Fruit fly (Drosophila melanogaster) whole organism, embryonic: ENCODE measurements around the gene HUWE1.
A peak's percentile ranks its signal among the peaks of the same experiment; 100 is the strongest.

ENCODE experiments used
- Atf6 ChIP-seq: fragments of 200-800 bp; sonication (Bioruptor generic); IDR thresholded peaks from 2 replicates; pipeline ENCODE4 v1.3.6; 2022; ENCODE audit warnings: missing biosample characterization, missing genetic modification characterization
- Bgb ChIP-seq: fragments of 200-800 bp; sonication (Bioruptor generic); IDR thresholded peaks from 2 replicates; pipeline ENCODE4 v1.3.6; 2022; ENCODE audit warnings: missing biosample characterization, missing genetic modification characterization; ENCODE audit not compliant: partially characterized antibody
- Blimp-1 ChIP-seq: fragments of 200-800 bp; sonication (Bioruptor generic); optimal IDR thresholded peaks from 3 replicates; lab custom pipeline; 2018; ENCODE audit warnings: missing biosample characterization, missing genetic modification characterization, mild to moderate bottlenecking, moderate library complexity, missing genetic modification reagents
- CG11085 ChIP-seq: fragments of 200-800 bp; sonication (Bioruptor generic); IDR thresholded peaks from 2 replicates; pipeline ENCODE4 v1.3.6; 2022; ENCODE audit warnings: missing biosample characterization, missing genetic modification characterization
- CG11723 ChIP-seq: fragments of 200-800 bp; sonication (Bioruptor generic); optimal IDR thresholded peaks from 2 replicates; lab custom pipeline; 2017; ENCODE audit warnings: missing biosample characterization, mild to moderate bottlenecking, missing genetic modification characterization
- CG12659 ChIP-seq: fragments of 200-800 bp; sonication (Bioruptor generic); optimal IDR thresholded peaks from 3 replicates; lab custom pipeline; 2017; ENCODE audit warnings: mild to moderate bottlenecking, missing biosample characterization, missing genetic modification reagents, missing genetic modification characterization
- CG14710 ChIP-seq: fragments of 200-800 bp; sonication (Bioruptor generic); optimal IDR thresholded peaks from 3 replicates; lab custom pipeline; 2019; ENCODE audit warnings: missing biosample characterization, mild to moderate bottlenecking, missing genetic modification characterization, moderate library complexity
- CG15514 ChIP-seq: fragments of 200-800 bp; sonication (Bioruptor generic); optimal IDR thresholded peaks from 3 replicates; lab custom pipeline; 2017; ENCODE audit warnings: missing biosample characterization, missing genetic modification characterization, mild to moderate bottlenecking, moderate library complexity, missing genetic modification reagents
- CG15696 ChIP-seq: fragments of 200-800 bp; sonication (Bioruptor generic); optimal IDR thresholded peaks from 2 replicates; lab custom pipeline; 2019; ENCODE audit warnings: missing biosample characterization, mild to moderate bottlenecking, missing genetic modification characterization, moderate library complexity
- CG1832 ChIP-seq: fragments of 200-800 bp; sonication (Bioruptor generic); optimal IDR thresholded peaks from 2 replicates; lab custom pipeline; 2017; ENCODE audit warnings: missing biosample characterization, mild to moderate bottlenecking, missing genetic modification characterization, inconsistent platforms
- CG31388 ChIP-seq: fragments of 200-800 bp; sonication (Bioruptor generic); optimal IDR thresholded peaks from 2 replicates; lab custom pipeline; 2016; ENCODE audit warnings: missing biosample characterization, missing genetic modification characterization
- CG33213 ChIP-seq: fragments of 200-800 bp; sonication (Bioruptor generic); optimal IDR thresholded peaks from 3 replicates; lab custom pipeline; 2016; ENCODE audit warnings: missing biosample characterization, missing genetic modification characterization
- CG3838 ChIP-seq: fragments of 200-800 bp; sonication (Bioruptor generic); optimal IDR thresholded peaks from 3 replicates; lab custom pipeline; 2016; ENCODE audit warnings: missing biosample characterization, missing genetic modification characterization
- CG4282 ChIP-seq: fragments of 200-800 bp; sonication (Bioruptor generic); optimal IDR thresholded peaks from 2 replicates; lab custom pipeline; 2016; ENCODE audit warnings: missing biosample characterization, missing genetic modification characterization
- CG43689 ChIP-seq: fragments of 200-800 bp; sonication (Bioruptor generic); IDR thresholded peaks from 2 replicates; pipeline ENCODE4 v1.3.6; 2022; ENCODE audit warnings: missing biosample characterization, missing genetic modification characterization
- CG4730 ChIP-seq: fragments of 200-800 bp; sonication (Bioruptor generic); IDR thresholded peaks from 2 replicates; pipeline ENCODE4 v1.3.6; 2022; ENCODE audit warnings: missing biosample characterization, missing genetic modification characterization
- CG6272 ChIP-seq: fragments of 200-800 bp; sonication (Bioruptor generic); IDR thresholded peaks from 2 replicates; pipeline ENCODE4 v1.3.6; 2022; ENCODE audit warnings: missing biosample characterization, missing genetic modification characterization
- CG6791 ChIP-seq: fragments of 200-800 bp; sonication (Bioruptor generic); IDR thresholded peaks from 3 replicates; pipeline ENCODE4 v1.3.6; 2022; ENCODE audit warnings: missing biosample characterization, missing genetic modification characterization; ENCODE audit not compliant: partially characterized antibody
- CG7372 ChIP-seq: fragments of 200-800 bp; sonication (Bioruptor generic); IDR thresholded peaks from 2 replicates; pipeline ENCODE4 v1.3.6; 2022; ENCODE audit warnings: missing biosample characterization, missing genetic modification characterization
- CG7987 ChIP-seq: fragments of 200-800 bp; sonication (Bioruptor generic); optimal IDR thresholded peaks from 2 replicates; lab custom pipeline; 2018; ENCODE audit warnings: missing biosample characterization, mild to moderate bottlenecking, missing genetic modification characterization, moderate library complexity
- CG9215 ChIP-seq: fragments of 200-800 bp; sonication (Bioruptor generic); IDR thresholded peaks from 2 replicates; pipeline ENCODE4 v1.3.6; 2022; ENCODE audit warnings: missing biosample characterization, missing genetic modification characterization
- CG9437 ChIP-seq: fragments of 200-800 bp; sonication (Bioruptor generic); optimal IDR thresholded peaks from 2 replicates; lab custom pipeline; 2018; ENCODE audit warnings: missing biosample characterization, mild to moderate bottlenecking, missing genetic modification characterization
- CG9797 ChIP-seq: fragments of 200-800 bp; sonication (Bioruptor generic); optimal IDR thresholded peaks from 3 replicates; lab custom pipeline; 2018; ENCODE audit warnings: missing biosample characterization, mild to moderate bottlenecking, missing genetic modification characterization
- CoRest ChIP-seq: fragments of 200-800 bp; sonication (Bioruptor generic); optimal IDR thresholded peaks from 3 replicates; lab custom pipeline; 2018; ENCODE audit warnings: missing biosample characterization, mild to moderate bottlenecking, missing genetic modification characterization, moderate library complexity
- Drgx ChIP-seq: fragments of 200-800 bp; sonication (Bioruptor generic); IDR thresholded peaks from 2 replicates; pipeline ENCODE4 v1.3.6; 2022; ENCODE audit warnings: missing biosample characterization, missing genetic modification characterization
- MBD-R2 ChIP-seq: fragments of 200-800 bp; sonication (Bioruptor generic); IDR thresholded peaks from 2 replicates; pipeline ENCODE4 v1.3.6; 2022; ENCODE audit warnings: missing biosample characterization, missing genetic modification characterization
- NFAT ChIP-seq: fragments of 200-800 bp; sonication (Bioruptor generic); IDR thresholded peaks from 2 replicates; pipeline ENCODE4 v1.3.6; 2022; ENCODE audit warnings: missing biosample characterization, missing genetic modification characterization
- NfI ChIP-seq: fragments of 200-800 bp; sonication (Bioruptor generic); optimal IDR thresholded peaks from 3 replicates; lab custom pipeline; 2018; ENCODE audit warnings: missing biosample characterization, mild to moderate bottlenecking, missing genetic modification characterization, moderate library complexity
- Oaz ChIP-seq: fragments of 200-800 bp; sonication (Bioruptor generic); IDR thresholded peaks from 2 replicates; pipeline ENCODE4 v1.3.6; 2022; ENCODE audit warnings: missing biosample characterization, missing genetic modification characterization
- Oli ChIP-seq: fragments of 200-800 bp; sonication (Bioruptor generic); optimal IDR thresholded peaks from 2 replicates; lab custom pipeline; 2018; ENCODE audit warnings: missing biosample characterization, mild to moderate bottlenecking, missing genetic modification characterization, moderate library complexity
- Opbp ChIP-seq: fragments of 200-800 bp; sonication (Bioruptor generic); IDR thresholded peaks from 3 replicates; pipeline ENCODE4 v1.3.6; 2022; ENCODE audit warnings: missing biosample characterization, missing genetic modification characterization; ENCODE audit not compliant: partially characterized antibody
- Ravus ChIP-seq: fragments of 200-800 bp; sonication (Bioruptor generic); IDR thresholded peaks from 2 replicates; pipeline ENCODE4 v1.3.6; 2022; ENCODE audit warnings: missing biosample characterization, missing genetic modification characterization
- Sox100B ChIP-seq: fragments of 200-800 bp; sonication (Bioruptor generic); optimal IDR thresholded peaks from 3 replicates; lab custom pipeline; 2018; ENCODE audit warnings: missing biosample characterization, mild to moderate bottlenecking, missing genetic modification characterization
- Taf1 ChIP-seq: fragments of 200-800 bp; sonication (Bioruptor generic); IDR thresholded peaks from 2 replicates; pipeline ENCODE4 v1.3.6; 2022; ENCODE audit warnings: missing biosample characterization, missing genetic modification characterization
- ara ChIP-seq: fragments of 200-800 bp; sonication (Bioruptor generic); IDR thresholded peaks from 2 replicates; pipeline ENCODE4 v1.3.6; 2022; ENCODE audit warnings: missing biosample characterization, missing genetic modification characterization
- caup ChIP-seq: fragments of 200-800 bp; sonication (Bioruptor generic); optimal IDR thresholded peaks from 3 replicates; lab custom pipeline; 2017; ENCODE audit warnings: missing biosample characterization, mild to moderate bottlenecking, missing genetic modification characterization, moderate library complexity; ENCODE audit not compliant: severe bottlenecking
- croc ChIP-seq: fragments of 200-800 bp; sonication (Bioruptor generic); conservative IDR thresholded peaks from 3 replicates; pipeline ENCODE4 v1.3.6; 2022; ENCODE audit warnings: missing biosample characterization, missing genetic modification characterization
- crol ChIP-seq: fragments of 200-800 bp; sonication (Bioruptor generic); IDR thresholded peaks from 2 replicates; pipeline ENCODE4 v1.3.6; 2022; ENCODE audit warnings: missing biosample characterization, missing genetic modification characterization
- gro ChIP-seq: fragments of 200-800 bp; sonication (Bioruptor generic); optimal IDR thresholded peaks from 2 replicates; lab custom pipeline; 2016; ENCODE audit warnings: missing biosample characterization, missing genetic modification characterization
- gt ChIP-seq: fragments of 200-800 bp; sonication (Bioruptor generic); IDR thresholded peaks from 2 replicates; pipeline ENCODE4 v1.3.6; 2022; ENCODE audit warnings: missing biosample characterization, missing genetic modification characterization
- hbn ChIP-seq: fragments of 200-800 bp; sonication (Bioruptor generic); IDR thresholded peaks from 2 replicates; pipeline ENCODE4 v1.3.6; 2022; ENCODE audit warnings: missing biosample characterization, missing genetic modification characterization; ENCODE audit not compliant: partially characterized antibody
- insv ChIP-seq, 2 experiments: fragments of 200-800 bp; sonication (Bioruptor generic); optimal IDR thresholded peaks; 3 replicates each; lab custom pipeline; 2016 to 2018; ENCODE audit warnings: missing biosample characterization in 2 of 2, missing genetic modification characterization in 2 of 2
- pum ChIP-seq: fragments of 200-800 bp; sonication (Bioruptor generic); optimal IDR thresholded peaks from 2 replicates; lab custom pipeline; 2016; ENCODE audit warnings: missing biosample characterization, missing genetic modification characterization
- ranshi ChIP-seq: fragments of 200-800 bp; sonication (Bioruptor generic); IDR thresholded peaks from 2 replicates; pipeline ENCODE4 v1.3.6; 2022; ENCODE audit warnings: missing biosample characterization, missing genetic modification characterization
- shn ChIP-seq: fragments of 200-800 bp; sonication (Bioruptor generic); optimal IDR thresholded peaks from 3 replicates; lab custom pipeline; 2016; ENCODE audit warnings: missing biosample characterization, missing genetic modification characterization
- sob ChIP-seq: fragments of 200-800 bp; sonication (Bioruptor generic); IDR thresholded peaks from 2 replicates; pipeline ENCODE4 v1.3.6; 2022; ENCODE audit warnings: missing biosample characterization, missing genetic modification characterization
- tap ChIP-seq: fragments of 200-800 bp; optimal IDR thresholded peaks from 3 replicates; lab custom pipeline; 2019; ENCODE audit warnings: missing biosample characterization, mild to moderate bottlenecking, missing genetic modification characterization, moderate library complexity
- vnd ChIP-seq: fragments of 200-800 bp; sonication (Bioruptor generic); IDR thresholded peaks from 3 replicates; pipeline ENCODE4 v1.3.6; 2022; ENCODE audit warnings: missing biosample characterization, missing genetic modification characterization; ENCODE audit not compliant: partially characterized antibody
- wor ChIP-seq: fragments of 200-800 bp; sonication (Bioruptor generic); IDR thresholded peaks from 2 replicates; pipeline ENCODE4 v1.3.6; 2022; ENCODE audit warnings: missing biosample characterization, missing genetic modification characterization
- yki ChIP-seq: fragments of >200 bp; optimal IDR thresholded peaks from 3 replicates; lab custom pipeline; 2018

Gene HUWE1

DNA sequence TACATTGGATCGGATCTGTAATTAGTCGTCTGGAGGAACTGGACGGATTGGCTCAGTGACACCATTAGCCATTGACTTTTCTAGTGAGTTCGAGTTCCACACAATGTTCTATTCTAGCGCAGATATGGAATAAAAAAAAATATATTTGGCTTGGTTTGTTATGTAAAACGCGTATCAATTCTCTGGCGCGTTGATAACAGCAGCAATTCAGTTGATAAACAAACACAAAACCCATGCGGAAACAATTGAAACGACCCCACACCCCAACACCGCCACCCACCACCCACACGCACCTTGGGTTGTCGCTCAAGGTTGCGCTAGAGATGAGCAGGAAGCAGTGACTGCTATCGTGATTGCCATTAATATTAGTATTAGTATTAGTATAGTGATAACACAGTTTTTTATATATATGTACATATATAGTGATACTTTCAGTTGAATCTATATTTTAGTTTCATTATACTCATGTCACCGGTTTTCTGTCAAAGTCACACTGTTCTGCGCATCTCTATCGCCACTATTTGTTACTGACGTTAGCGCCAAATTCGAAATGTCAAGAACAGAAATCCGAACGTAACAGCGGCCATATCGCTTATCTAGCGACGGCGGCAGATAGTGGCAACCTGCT is 14.7 kb upstream of the HUWE1 start (continued):
- peak; percentile 80 for TF ChIP-seq gt (GFP tag; lab: Robert Waterston, UW)
- TF ChIP-seq CG1832 (GFP tag; lab: Kevin White, UChicago): no peak
- TF ChIP-seq yki (lab: Kevin White, UChicago): no peak
- peak; percentile 97 for TF ChIP-seq sob (GFP tag; lab: Robert Waterston, UW)
- peak; percentile 27 for TF ChIP-seq gro (GFP tag; lab: Kevin White, UChicago)
- TF ChIP-seq CG43689 (GFP tag; lab: Robert Waterston, UW): peak; percentile 74
- TF ChIP-seq Blimp-1 (GFP tag; lab: Kevin White, UChicago): peak; percentile 87
- TF ChIP-seq ranshi: peak; percentile 94
- peak; percentile 77 for TF ChIP-seq CG9437 (GFP tag; lab: Kevin White, UChicago)
- peak; percentile 91 for TF ChIP-seq CG11085 (GFP tag; lab: Robert Waterston, UW)
- TF ChIP-seq CG9797 (GFP tag; lab: Kevin White, UChicago): no peak
- TF ChIP-seq Oaz (GFP tag; lab: Robert Waterston, UW): peak; percentile 84
- TF ChIP-seq ara (GFP tag; lab: Robert Waterston, UW): peak; percentile 90
- no peak for TF ChIP-seq insv (GFP tag; optimal IDR thresholded peaks at IDR 0.05; lab: Kevin White, UChicago)
- no peak for TF ChIP-seq vnd (GFP tag; lab: Robert Waterston, UW)
- peak; percentile 90 for TF ChIP-seq Oli (tag; lab: Kevin White, UChicago)
- peak; percentile 89 for TF ChIP-seq croc (GFP tag; lab: Robert Waterston, UW)
- no peak for TF ChIP-seq CG6791
- peak; percentile 88 for TF ChIP-seq CG14710 (tag; lab: Kevin White, UChicago)
- TF ChIP-seq NfI (GFP tag; lab: Kevin White, UChicago): peak; percentile 90
- TF ChIP-seq Opbp (GFP tag; lab: Robert Waterston, UW): no peak
- TF ChIP-seq CG11723 (GFP tag; lab: Kevin White, UChicago): peak; percentile 81
- TF ChIP-seq caup (GFP tag; lab: Kevin White, UChicago): peak; percentile 94
- TF ChIP-seq Atf6 (GFP tag; lab: Robert Waterston, UW): peak; percentile 96
- peak; percentile 47 for TF ChIP-seq CG3838 (GFP tag; lab: Kevin White, UChicago)
- peak; percentile 83 for TF ChIP-seq CG7987 (GFP tag; lab: Kevin White, UChicago)
- TF ChIP-seq Drgx (GFP tag; lab: Robert Waterston, UW): peak; percentile 93
- TF ChIP-seq wor (GFP tag; lab: Robert Waterston, UW): peak; percentile 82
- peak; percentile 90 for TF ChIP-seq tap (tag; lab: Kevin White, UChicago)
- TF ChIP-seq Ravus: peak; percentile 81
- TF ChIP-seq CG9215 (GFP tag; lab: Robert Waterston, UW): peak; percentile 89
- TF ChIP-seq pum (GFP tag; lab: Kevin White, UChicago): peak; percentile 40
- peak; percentile 87 for TF ChIP-seq MBD-R2 (GFP tag; lab: Robert Waterston, UW)
- peak; percentile 80 for TF ChIP-seq CG31388 (GFP tag; lab: Kevin White, UChicago)
- peak; percentile 5 for TF ChIP-seq CG33213 (GFP tag; lab: Kevin White, UChicago)
- TF ChIP-seq hbn (GFP tag; lab: Robert Waterston, UW): no peak
- peak; percentile 92 for TF ChIP-seq NFAT (GFP tag; lab: Robert Waterston, UW)
- peak; percentile 84 for TF ChIP-seq CG15696 (tag; lab: Kevin White, UChicago)
- peak; percentile 84 for TF ChIP-seq Sox100B (GFP tag; lab: Kevin White, UChicago)
- peak; percentile 89 for TF ChIP-seq CG6272
- no peak for TF ChIP-seq shn
- TF ChIP-seq Taf1 (GFP tag; lab: Robert Waterston, UW): peak; percentile 92
- TF ChIP-seq crol (GFP tag; lab: Robert Waterston, UW): peak; percentile 75
- peak; percentile 92 for TF ChIP-seq CoRest (tag; lab: Kevin White, UChicago)
- peak; percentile 92 for TF ChIP-seq CG4730 (GFP tag; lab: Robert Waterston, UW)
- peak; percentile 92 for TF ChIP-seq CG7372 (GFP tag; lab: Robert Waterston, UW)
- peak; percentile 94 for TF ChIP-seq CG15514
- peak; percentile 92 for TF ChIP-seq CG12659 (GFP tag; lab: Kevin White, UChicago)
- peak; percentile 19; the same call in 1 of the 2 replicates for TF ChIP-seq Bgb (GFP tag; lab: Robert Waterston, UW)
- no peak for TF ChIP-seq CG4282 (GFP tag; lab: Kevin White, UChicago)
